Worm (Caenorhabditis elegans) whole organism, midembryonic: ENCODE data around the gene glc-4.

Experiments
- T22C8.4 ChIP-seq: fragments of 200-800 bp; sonication (Bioruptor generic); IDR thresholded peaks from 2 replicates; pipeline ENCODE4 v1.3.6; 2022; ENCODE audit warnings: missing genetic modification characterization, missing compliant biosample characterization
- cog-1 ChIP-seq: sonication (generic microtip); optimal IDR thresholded peaks from 2 replicates; lab custom pipeline; 2016; ENCODE audit warnings: missing genetic modification characterization, missing compliant biosample characterization
- flt-1 ChIP-seq: fragments of 200-800 bp; sonication (Bioruptor generic); IDR thresholded peaks from 2 replicates; pipeline ENCODE4 v1.3.6; 2022; ENCODE audit warnings: missing genetic modification characterization, missing compliant biosample characterization
- klf-2 ChIP-seq: fragments of 200-800 bp; sonication (Bioruptor generic); conservative IDR thresholded peaks from 2 replicates; pipeline ENCODE4 v1.3.6; 2022; ENCODE audit warnings: missing genetic modification reagents, missing genetic modification characterization, missing compliant biosample characterization
- med-1 ChIP-seq: sonication (generic microtip); optimal IDR thresholded peaks from 2 replicates; lab custom pipeline; 2017; ENCODE audit warnings: missing genetic modification characterization, mild to moderate bottlenecking, missing compliant biosample characterization, antibody characterized with exemption, missing genetic modification reagents; ENCODE audit not compliant: insufficient read depth
- ref-1 ChIP-seq: fragments of 200-800 bp; sonication (Bioruptor generic); conservative IDR thresholded peaks from 2 replicates; pipeline ENCODE4 v1.3.6; 2022; ENCODE audit warnings: missing genetic modification reagents, missing genetic modification characterization, missing compliant biosample characterization
- tab-1 ChIP-seq: fragments of 200-800 bp; sonication (Bioruptor generic); IDR thresholded peaks from 2 replicates; pipeline ENCODE4 v1.3.6; 2022; ENCODE audit warnings: missing genetic modification characterization, missing compliant biosample characterization
- ztf-23 ChIP-seq: fragments of 200-800 bp; sonication (Bioruptor generic); IDR thresholded peaks from 2 replicates; pipeline ENCODE4 v1.3.6; 2022; ENCODE audit warnings: missing genetic modification reagents, missing genetic modification characterization, missing compliant biosample characterization
- ztf-29 ChIP-seq: fragments of 200-800 bp; sonication (Bioruptor generic); IDR thresholded peaks from 2 replicates; pipeline ENCODE4 v1.3.6; 2022; ENCODE audit warnings: missing genetic modification reagents, missing genetic modification characterization, missing compliant biosample characterization

- TF ChIP-seq flt-1 (GFP tag; lab: Robert Waterston, UW) (no peak), cog-1 (tag; lab: Kevin White, UChicago) (no peak), ref-1 (GFP tag; lab: Robert Waterston, UW) (no peak), ztf-23 (GFP tag; lab: Robert Waterston, UW) (no peak), tab-1 (GFP tag; lab: Robert Waterston, UW) (no peak), T22C8.4 (GFP tag; lab: Robert Waterston, UW) (no peak), ztf-29 (GFP tag; lab: Robert Waterston, UW) (no peak), med-1 (GFP tag; lab: Kevin White, UChicago) (no peak), klf-2 (GFP tag; lab: Robert Waterston, UW) (no peak)
Observed at ce11 chrII:7148099-7148498, 26.6 kb downstream of the glc-4 start, which contains the start of gene T07F8.1.
